Fruit fly (Drosophila melanogaster): ENCODE results near the gene MTA1-like.

DNA sequence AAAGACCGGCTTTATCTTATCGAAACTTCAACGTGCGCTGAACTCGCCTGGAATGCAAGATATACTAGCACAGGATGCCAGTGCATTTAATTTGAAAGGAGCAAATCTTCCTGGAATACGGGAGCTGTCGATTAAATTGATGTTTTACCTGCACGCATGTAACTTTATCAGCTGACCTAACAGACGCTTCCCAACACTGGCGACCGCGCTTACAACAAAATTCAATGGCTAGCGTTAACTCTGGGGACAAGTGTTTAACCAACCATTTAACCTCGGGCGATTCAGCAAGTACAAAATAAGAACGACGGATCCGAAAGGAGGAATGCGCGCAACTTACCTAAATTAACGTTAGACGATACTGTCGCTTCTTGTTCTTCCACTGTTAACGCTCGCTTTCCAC lies 36.8 kb downstream of the MTA1-like start:
- TF ChIP-seq usp (GFP tag; optimal IDR thresholded peaks at IDR 0.05) (no peak), Dll (optimal IDR thresholded peaks at IDR 0.05) (no peak), pan (optimal IDR thresholded peaks at IDR 0.05) (no peak), EcR (GFP tag; optimal IDR thresholded peaks at IDR 0.05) (no peak), psq (optimal IDR thresholded peaks at IDR 0.05) (no peak), CG8478 (optimal IDR thresholded peaks at IDR 0.05) (no peak)
